Worm (Caenorhabditis elegans) whole organism, L3 larva: ENCODE data around the gene yars-2.
"Not testable (repeated sequence)": the region's sequence is repeated elsewhere in the genome, so short reads cannot be mapped to it uniquely, and the experiment has no call there.

ENCODE experiments used
- R02D3.7 ChIP-seq: fragments of 150-350 bp; optimal IDR thresholded peaks from 2 replicates; lab custom pipeline; 2014; ENCODE audit warnings: missing biosample characterization, missing genetic modification characterization
- ZK546.5 ChIP-seq: sonication (generic microtip); optimal IDR thresholded peaks from 2 replicates; lab custom pipeline; 2017; ENCODE audit warnings: missing biosample characterization, missing genetic modification characterization
- ama-1 ChIP-seq: fragments of 150-350 bp; optimal IDR thresholded peaks from 2 replicates; lab custom pipeline; 2018
- ceh-28 ChIP-seq: fragments of 150-350 bp; optimal IDR thresholded peaks from 2 replicates; lab custom pipeline; 2014; ENCODE audit warnings: missing biosample characterization, missing genetic modification reagents, missing genetic modification characterization
- ceh-82 ChIP-seq: fragments of 150-350 bp; optimal IDR thresholded peaks from 2 replicates; lab custom pipeline; 2014; ENCODE audit warnings: missing biosample characterization, missing genetic modification characterization
- ceh-9 ChIP-seq: sonication (generic microtip); optimal IDR thresholded peaks from 2 replicates; lab custom pipeline; 2018; ENCODE audit warnings: missing biosample characterization, missing genetic modification characterization
- daf-12 ChIP-seq: fragments of 150-350 bp; optimal IDR thresholded peaks from 2 replicates; lab custom pipeline; 2014; ENCODE audit warnings: missing biosample characterization, missing genetic modification reagents, missing genetic modification characterization
- egl-27 ChIP-seq: sonication (generic microtip); optimal IDR thresholded peaks from 4 replicates; lab custom pipeline; 2017; ENCODE audit warnings: missing biosample characterization, missing genetic modification reagents, missing genetic modification characterization
- egl-5 ChIP-seq: fragments of 150-350 bp; optimal IDR thresholded peaks from 2 replicates; lab custom pipeline; 2017; ENCODE audit warnings: missing biosample characterization, missing genetic modification reagents, missing genetic modification characterization, inconsistent platforms
- elt-2 ChIP-seq: sonication (generic microtip); optimal IDR thresholded peaks from 2 replicates; lab custom pipeline; 2016; ENCODE audit warnings: missing genetic modification reagents, mild to moderate bottlenecking, missing genetic modification characterization, missing compliant biosample characterization
- hmg-11 ChIP-seq: sonication (generic microtip); optimal IDR thresholded peaks from 2 replicates; lab custom pipeline; 2016; ENCODE audit warnings: missing genetic modification characterization, missing compliant biosample characterization
- jun-1 ChIP-seq: fragments of 150-350 bp; optimal IDR thresholded peaks from 2 replicates; lab custom pipeline; 2014; ENCODE audit warnings: missing biosample characterization, missing genetic modification reagents, missing genetic modification characterization
- lin-15B ChIP-seq: fragments of 150-350 bp; optimal IDR thresholded peaks from 2 replicates; lab custom pipeline; 2014; ENCODE audit warnings: missing biosample characterization, missing genetic modification characterization
- lsy-12 ChIP-seq: sonication (generic microtip); optimal IDR thresholded peaks from 2 replicates; lab custom pipeline; 2016; ENCODE audit warnings: mild to moderate bottlenecking, missing genetic modification characterization, missing compliant biosample characterization
- mdl-1 ChIP-seq: fragments of 150-350 bp; optimal IDR thresholded peaks from 2 replicates; lab custom pipeline; 2014; ENCODE audit warnings: missing biosample characterization, missing genetic modification characterization
- nfya-1 ChIP-seq: sonication (generic microtip); optimal IDR thresholded peaks from 2 replicates; lab custom pipeline; 2017; ENCODE audit warnings: missing genetic modification characterization, mild to moderate bottlenecking, missing compliant biosample characterization, antibody characterized with exemption, moderate library complexity; ENCODE audit not compliant: insufficient read depth
- nhr-11 ChIP-seq: fragments of 150-350 bp; optimal IDR thresholded peaks from 2 replicates; lab custom pipeline; 2014; ENCODE audit warnings: missing biosample characterization, missing genetic modification characterization
- nhr-23 ChIP-seq: fragments of 150-350 bp; optimal IDR thresholded peaks from 2 replicates; lab custom pipeline; 2014; ENCODE audit warnings: missing biosample characterization, missing genetic modification reagents, missing genetic modification characterization
- nhr-237 ChIP-seq: fragments of 150-350 bp; optimal IDR thresholded peaks from 2 replicates; lab custom pipeline; 2014; ENCODE audit warnings: missing biosample characterization, missing genetic modification characterization
- nhr-25 ChIP-seq: sonication (generic microtip); optimal IDR thresholded peaks from 2 replicates; lab custom pipeline; 2017; ENCODE audit warnings: missing biosample characterization, missing genetic modification characterization
- nhr-28 ChIP-seq: fragments of 150-350 bp; optimal IDR thresholded peaks from 2 replicates; lab custom pipeline; 2014; ENCODE audit warnings: missing biosample characterization, missing genetic modification characterization
- nhr-43 ChIP-seq: sonication (generic microtip); optimal IDR thresholded peaks from 2 replicates; lab custom pipeline; 2016; ENCODE audit warnings: mild to moderate bottlenecking, missing genetic modification characterization, missing compliant biosample characterization; ENCODE audit not compliant: poor library complexity, severe bottlenecking
- nhr-67 ChIP-seq: fragments of 150-350 bp; optimal IDR thresholded peaks from 2 replicates; lab custom pipeline; 2014; ENCODE audit warnings: missing biosample characterization, missing genetic modification characterization
- nhr-76 ChIP-seq: fragments of 150-350 bp; sonication (generic microtip); optimal IDR thresholded peaks from 5 replicates; lab custom pipeline; 2014; ENCODE audit warnings: missing biosample characterization, missing genetic modification characterization
- nhr-77 ChIP-seq: fragments of 150-350 bp; optimal IDR thresholded peaks from 2 replicates; lab custom pipeline; 2014; ENCODE audit warnings: missing biosample characterization, missing genetic modification characterization
- pha-4 ChIP-seq: fragments of 150-350 bp; optimal IDR thresholded peaks from 2 replicates; lab custom pipeline; 2014; ENCODE audit warnings: missing biosample characterization, missing genetic modification reagents, missing genetic modification characterization
- pqm-1 ChIP-seq: fragments of 150-350 bp; optimal IDR thresholded peaks from 2 replicates; lab custom pipeline; 2017; ENCODE audit warnings: missing biosample characterization, missing genetic modification characterization, inconsistent platforms
- skn-1 ChIP-seq: fragments of 150-350 bp; optimal IDR thresholded peaks from 2 replicates; lab custom pipeline; 2014; ENCODE audit warnings: missing biosample characterization, missing genetic modification characterization
- snpc-4 ChIP-seq: fragments of 150-350 bp; optimal IDR thresholded peaks from 2 replicates; lab custom pipeline; 2014; ENCODE audit warnings: missing biosample characterization, missing genetic modification characterization
- tbx-2 ChIP-seq: sonication (generic microtip); optimal IDR thresholded peaks from 2 replicates; lab custom pipeline; 2016; ENCODE audit warnings: mild to moderate bottlenecking, missing genetic modification characterization, missing compliant biosample characterization
- unc-39 ChIP-seq: sonication (generic microtip); optimal IDR thresholded peaks from 4 replicates; lab custom pipeline; 2017; ENCODE audit warnings: missing biosample characterization, missing genetic modification characterization
- ztf-11 ChIP-seq: fragments of 150-350 bp; optimal IDR thresholded peaks from 2 replicates; lab custom pipeline; 2014; ENCODE audit warnings: missing biosample characterization, missing genetic modification characterization
- ztf-4 ChIP-seq: fragments of 150-350 bp; optimal IDR thresholded peaks from 2 replicates; lab custom pipeline; 2014; ENCODE audit warnings: missing biosample characterization, missing genetic modification characterization

yars-2 gene

ce11 chrIV:4725478-4725920, 13.1 kb upstream of the yars-2 start:
- TF ChIP-seq nhr-43 (tag; lab: Kevin White, UChicago) (peak; percentile 64), nhr-77 (tag; lab: Kevin White, UChicago) (peak; percentile 37), elt-2 (tag; lab: Kevin White, UChicago) (peak; percentile 73), ceh-28 (peak; percentile 70), nhr-25 (peak; percentile 43), pha-4 (tag; lab: Kevin White, UChicago) (peak; percentile 6), tbx-2 (tag; lab: Kevin White, UChicago) (peak; percentile 77), ZK546.5 (tag; lab: Kevin White, UChicago) (peak; percentile 60), lsy-12 (peak; percentile 88), ztf-4 (tag; lab: Kevin White, UChicago) (peak; percentile 0), nhr-23 (tag; lab: Kevin White, UChicago) (peak; percentile 73), nfya-1 (tag; lab: Kevin White, UChicago) (peak; percentile 58), lin-15B (tag; lab: Kevin White, UChicago) (peak; percentile 60), nhr-11 (tag; lab: Kevin White, UChicago) (peak; percentile 77), R02D3.7 (peak; percentile 76), hmg-11 (tag; lab: Kevin White, UChicago) (peak; percentile 7)

- no peak for TF ChIP-seq nhr-23 (tag; lab: Kevin White, UChicago)
Measured at ce11 chrIV:4724562-4724961, 12.1 kb upstream of the yars-2 start, which contains the start of gene K08F11.1. TSS of gene K08F11.1 (plus strand) at chrIV:4724862.

- TF ChIP-seq ceh-82 (tag; lab: Kevin White, UChicago) (no peak), snpc-4 (no peak), nfya-1 (tag; lab: Kevin White, UChicago) (no peak), jun-1 (tag; lab: Kevin White, UChicago) (no peak), nhr-11 (tag; lab: Kevin White, UChicago) (no peak), nhr-76 (no peak), lsy-12 (no peak), nhr-67 (tag; lab: Kevin White, UChicago) (no peak), egl-27 (tag; lab: Kevin White, UChicago) (no peak), ztf-11 (tag; lab: Kevin White, UChicago) (no peak), ZK546.5 (tag; lab: Kevin White, UChicago) (no peak), skn-1 (no peak), nhr-23 (tag; lab: Kevin White, UChicago) (no peak), pqm-1 (tag; lab: Kevin White, UChicago) (no peak), ama-1 (lab: Kevin White, UChicago) (no peak), nhr-237 (tag; lab: Kevin White, UChicago) (no peak), egl-5 (tag; lab: Kevin White, UChicago) (no peak)
Measured at ce11 chrIV:4723687-4724086, 11.3 kb upstream of the yars-2 start.

- TF ChIP-seq tbx-2 (tag; lab: Kevin White, UChicago) (peak; percentile 27), lin-15B (tag; lab: Kevin White, UChicago) (peak; percentile 19), nfya-1 (tag; lab: Kevin White, UChicago) (peak; percentile 22), elt-2 (tag; lab: Kevin White, UChicago) (peak; percentile 1)
Measured at ce11 chrIV:4720522-4720921, 8.1 kb upstream of the yars-2 start.

ce11 chrIV:4715785-4716184, 3.4 kb upstream of the yars-2 start, which contains the start of gene miro-1:
TSS of gene miro-1 (minus strand) at chrIV:4715807.
- TF ChIP-seq ceh-9 (tag; lab: Kevin White, UChicago); nhr-11 (tag; lab: Kevin White, UChicago); mdl-1: not testable (repeated sequence)

- TF ChIP-seq mdl-1 (no peak), nhr-23 (tag; lab: Kevin White, UChicago) (no peak), hmg-11 (tag; lab: Kevin White, UChicago) (no peak), ceh-82 (tag; lab: Kevin White, UChicago) (no peak), nhr-28 (no peak), nhr-25 (no peak), nhr-11 (tag; lab: Kevin White, UChicago) (no peak), unc-39 (tag; lab: Kevin White, UChicago) (no peak), nhr-237 (tag; lab: Kevin White, UChicago) (no peak), snpc-4 (no peak), elt-2 (tag; lab: Kevin White, UChicago) (no peak), nhr-67 (tag; lab: Kevin White, UChicago) (no peak), lin-15B (tag; lab: Kevin White, UChicago) (no peak), daf-12 (tag; lab: Kevin White, UChicago) (no peak), nfya-1 (tag; lab: Kevin White, UChicago) (no peak), nhr-43 (tag; lab: Kevin White, UChicago) (no peak)
Measured at ce11 chrIV:4710459-4710858, 2.0 kb downstream of the yars-2 start, which contains the start of gene cif-1. TSS of gene cif-1 (minus strand) at chrIV:4710755.
